Worm (Caenorhabditis elegans) whole organism, L2 larva: ENCODE data around the gene Y75B8A.31.

Experiments used
- C34F6.9 ChIP-seq: fragments of 150-350 bp; optimal IDR thresholded peaks from 2 replicates; lab custom pipeline; 2014; ENCODE audit warnings: missing biosample characterization, missing genetic modification characterization
- F13H6.1 ChIP-seq: sonication (generic microtip); optimal IDR thresholded peaks from 2 replicates; lab custom pipeline; 2016; ENCODE audit warnings: missing genetic modification characterization, missing compliant biosample characterization
- R02D3.7 ChIP-seq: fragments of 150-350 bp; optimal IDR thresholded peaks from 2 replicates; lab custom pipeline; 2014; ENCODE audit warnings: missing biosample characterization, missing genetic modification characterization
- Y55F3AM.14 ChIP-seq: fragments of 200-800 bp; sonication (Bioruptor generic); optimal IDR thresholded peaks from 2 replicates; lab custom pipeline; 2018; ENCODE audit warnings: mild to moderate bottlenecking, missing genetic modification characterization, missing compliant biosample characterization
- ZK546.5 ChIP-seq: sonication (generic microtip); optimal IDR thresholded peaks from 2 replicates; lab custom pipeline; 2017; ENCODE audit warnings: missing biosample characterization, missing genetic modification characterization
- aly-2 ChIP-seq: fragments of 150-350 bp; optimal IDR thresholded peaks from 2 replicates; lab custom pipeline; 2014; ENCODE audit warnings: missing biosample characterization, missing genetic modification characterization
- ama-1 ChIP-seq: fragments of 150-350 bp; optimal IDR thresholded peaks from 2 replicates; lab custom pipeline; 2018; ENCODE audit warnings: inconsistent platforms
- blmp-1 ChIP-seq: sonication (generic microtip); optimal IDR thresholded peaks from 2 replicates; lab custom pipeline; 2017; ENCODE audit warnings: missing genetic modification characterization, mild to moderate bottlenecking, missing compliant biosample characterization, antibody characterized with exemption, moderate library complexity; ENCODE audit not compliant: insufficient read depth
- ceh-16 ChIP-seq: fragments of 150-350 bp; optimal IDR thresholded peaks from 2 replicates; lab custom pipeline; 2014; ENCODE audit warnings: missing biosample characterization, missing genetic modification characterization
- dmd-4 ChIP-seq: sonication (generic microtip); optimal IDR thresholded peaks from 2 replicates; lab custom pipeline; 2017; ENCODE audit warnings: missing biosample characterization, missing genetic modification characterization
- egl-27 ChIP-seq: sonication (generic microtip); optimal IDR thresholded peaks from 3 replicates; lab custom pipeline; 2017; ENCODE audit warnings: missing biosample characterization, missing genetic modification reagents, missing genetic modification characterization
- elt-3 ChIP-seq: sonication (generic microtip); optimal IDR thresholded peaks from 2 replicates; lab custom pipeline; 2017; ENCODE audit warnings: missing biosample characterization, missing genetic modification characterization
- lin-13 ChIP-seq: fragments of 150-350 bp; optimal IDR thresholded peaks from 2 replicates; lab custom pipeline; 2014; ENCODE audit warnings: missing biosample characterization, missing genetic modification reagents, missing genetic modification characterization
- lin-39 ChIP-seq: fragments of 150-350 bp; optimal IDR thresholded peaks from 2 replicates; lab custom pipeline; 2014; ENCODE audit warnings: missing biosample characterization, missing genetic modification reagents, missing genetic modification characterization
- lsy-2 ChIP-seq, 2 experiments: fragments of 150-350 bp in 1 of 2; sonication (generic microtip) in 1 of 2; optimal IDR thresholded peaks; 2 replicates each; lab custom pipeline; 2014 to 2017; ENCODE audit warnings: missing biosample characterization in 2 of 2, missing genetic modification characterization in 2 of 2
- mbf-1 ChIP-seq: sonication (generic microtip); optimal IDR thresholded peaks from 2 replicates; lab custom pipeline; 2017; ENCODE audit warnings: missing biosample characterization, missing genetic modification characterization
- mdl-1 ChIP-seq, 2 experiments: fragments of 150-350 bp in 1 of 2; sonication (generic microtip) in 1 of 2; optimal IDR thresholded peaks; 2 replicates each; lab custom pipeline; 2017; ENCODE audit warnings: missing biosample characterization in 2 of 2, missing genetic modification characterization in 2 of 2
- nhr-10 ChIP-seq: sonication (generic microtip); optimal IDR thresholded peaks from 2 replicates; lab custom pipeline; 2017; ENCODE audit warnings: missing biosample characterization, missing genetic modification characterization
- nhr-11 ChIP-seq: fragments of 150-350 bp; optimal IDR thresholded peaks from 2 replicates; lab custom pipeline; 2014; ENCODE audit warnings: missing biosample characterization, missing genetic modification characterization
- nhr-23 ChIP-seq: fragments of 150-350 bp; optimal IDR thresholded peaks from 2 replicates; lab custom pipeline; 2014; ENCODE audit warnings: missing biosample characterization, missing genetic modification reagents, missing genetic modification characterization
- nhr-237 ChIP-seq: fragments of 150-350 bp; optimal IDR thresholded peaks from 2 replicates; lab custom pipeline; 2014; ENCODE audit warnings: missing biosample characterization, missing genetic modification characterization
- nhr-25 ChIP-seq: fragments of 150-350 bp; sonication (generic microtip); optimal IDR thresholded peaks from 3 replicates; lab custom pipeline; 2014; ENCODE audit warnings: missing biosample characterization, missing genetic modification characterization
- peb-1 ChIP-seq: fragments of 150-350 bp; optimal IDR thresholded peaks from 2 replicates; lab custom pipeline; 2014; ENCODE audit warnings: missing biosample characterization, missing genetic modification characterization
- sem-4 ChIP-seq: fragments of 150-350 bp; optimal IDR thresholded peaks from 2 replicates; lab custom pipeline; 2014; ENCODE audit warnings: missing biosample characterization, missing genetic modification reagents, missing genetic modification characterization
- skn-1 ChIP-seq: sonication (generic microtip); optimal IDR thresholded peaks from 2 replicates; lab custom pipeline; 2017; ENCODE audit warnings: missing biosample characterization, missing genetic modification characterization
- sma-3 ChIP-seq: sonication (generic microtip); optimal IDR thresholded peaks from 2 replicates; lab custom pipeline; 2016; ENCODE audit warnings: missing genetic modification reagents, missing genetic modification characterization, missing compliant biosample characterization
- sma-9 ChIP-seq, 2 experiments: fragments of 150-350 bp in 1 of 2; sonication (generic microtip) in 1 of 2; optimal IDR thresholded peaks; 2 replicates each; lab custom pipeline; 2014 to 2016; ENCODE audit warnings: missing genetic modification characterization in 2 of 2, mild to moderate bottlenecking in 1 of 2, missing biosample characterization in 1 of 2, missing compliant biosample characterization in 1 of 2, missing genetic modification reagents in 1 of 2, moderate library complexity in 1 of 2
- snpc-4 ChIP-seq: fragments of 150-350 bp; optimal IDR thresholded peaks from 2 replicates; lab custom pipeline; 2014; ENCODE audit warnings: missing biosample characterization, missing genetic modification characterization
- unc-39 ChIP-seq: fragments of 150-350 bp; optimal IDR thresholded peaks from 2 replicates; lab custom pipeline; 2014; ENCODE audit warnings: missing biosample characterization, missing genetic modification characterization
- unc-62 ChIP-seq: fragments of 150-350 bp; optimal IDR thresholded peaks from 2 replicates; lab custom pipeline; 2014; ENCODE audit warnings: missing biosample characterization, missing genetic modification reagents, missing genetic modification characterization
- ztf-1 ChIP-seq: fragments of 200-800 bp; sonication (Bioruptor generic); conservative IDR thresholded peaks from 2 replicates; pipeline ENCODE4 v1.3.6; 2022; ENCODE audit warnings: missing genetic modification characterization, missing compliant biosample characterization
- ztf-11 ChIP-seq: sonication (generic microtip); optimal IDR thresholded peaks from 2 replicates; lab custom pipeline; 2017; ENCODE audit warnings: missing biosample characterization, missing genetic modification characterization

Y75B8A.31 gene

DNA sequence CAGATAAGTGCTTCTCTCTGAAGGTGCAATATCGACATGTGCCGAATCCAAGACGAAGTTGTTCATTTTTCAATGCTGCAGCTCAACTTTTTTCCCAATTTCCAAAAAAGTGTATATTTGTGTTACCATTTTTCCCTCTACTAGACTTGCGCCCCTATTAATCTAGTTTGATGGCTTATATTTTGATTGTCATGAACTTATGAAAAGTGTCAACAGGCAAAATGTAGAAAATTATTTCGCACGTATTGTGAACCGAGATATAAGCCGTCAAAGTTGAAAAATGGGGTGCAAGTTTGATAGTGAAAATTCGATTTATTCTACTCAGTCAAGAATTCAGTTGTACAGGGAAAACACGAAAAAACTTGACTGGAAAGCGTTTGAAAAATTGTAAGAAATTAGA, 7.0 kb downstream of the Y75B8A.31 start, which contains the start of gene Y75B8A.32:
TSS of gene Y75B8A.32 (minus strand) at position 101 of the 400 bp plus-strand sequence.
- no peak for TF ChIP-seq mbf-1 (tag; lab: Kevin White, UChicago)
- no peak for TF ChIP-seq lin-39 (tag; lab: Kevin White, UChicago)
- no peak for TF ChIP-seq R02D3.7 (tag; lab: Kevin White, UChicago)
- no peak for TF ChIP-seq peb-1
- TF ChIP-seq ztf-11 (tag; lab: Kevin White, UChicago): no peak
- no peak for TF ChIP-seq lsy-2 (tag; optimal IDR thresholded peaks at IDR 0.05; lab: Kevin White, UChicago)
- no peak for TF ChIP-seq nhr-10 (tag; lab: Kevin White, UChicago)
- no peak for TF ChIP-seq ama-1 (lab: Kevin White, UChicago)
- TF ChIP-seq sma-3 (GFP tag; lab: Kevin White, UChicago): no peak
- no peak for TF ChIP-seq egl-27 (tag; lab: Kevin White, UChicago)

DNA sequence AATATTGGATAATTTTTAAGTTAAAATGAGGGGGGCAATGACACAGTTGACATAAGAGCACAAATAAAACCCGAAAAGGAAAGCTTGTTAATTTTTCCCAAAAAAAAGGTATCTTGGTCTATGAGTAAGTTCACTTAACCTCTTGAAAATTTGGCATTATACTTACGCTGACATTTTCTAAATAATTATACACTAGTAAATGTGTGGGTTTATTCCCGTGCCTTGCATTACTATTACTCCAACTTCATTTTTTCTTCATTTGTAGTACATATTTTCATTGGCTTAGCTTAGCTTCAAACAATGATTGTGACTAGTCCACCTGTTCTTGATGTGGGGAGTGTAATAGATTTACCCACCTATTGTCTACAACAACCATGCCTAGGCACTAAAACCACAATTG, 7.8 kb downstream of the Y75B8A.31 start, which contains the start of gene Y75B8A.34:
TSS of gene Y75B8A.34 (plus strand) at position 301 of the 400 bp plus-strand sequence.
- TF ChIP-seq snpc-4: no peak
- no peak for TF ChIP-seq ZK546.5
- TF ChIP-seq sma-9 (GFP tag; optimal IDR thresholded peaks at IDR 0.05; lab: Kevin White, UChicago): no peak
- no peak for TF ChIP-seq sma-9 (tag; optimal IDR thresholded peaks at IDR 0.05; lab: Kevin White, UChicago)
- TF ChIP-seq skn-1: no peak

DNA sequence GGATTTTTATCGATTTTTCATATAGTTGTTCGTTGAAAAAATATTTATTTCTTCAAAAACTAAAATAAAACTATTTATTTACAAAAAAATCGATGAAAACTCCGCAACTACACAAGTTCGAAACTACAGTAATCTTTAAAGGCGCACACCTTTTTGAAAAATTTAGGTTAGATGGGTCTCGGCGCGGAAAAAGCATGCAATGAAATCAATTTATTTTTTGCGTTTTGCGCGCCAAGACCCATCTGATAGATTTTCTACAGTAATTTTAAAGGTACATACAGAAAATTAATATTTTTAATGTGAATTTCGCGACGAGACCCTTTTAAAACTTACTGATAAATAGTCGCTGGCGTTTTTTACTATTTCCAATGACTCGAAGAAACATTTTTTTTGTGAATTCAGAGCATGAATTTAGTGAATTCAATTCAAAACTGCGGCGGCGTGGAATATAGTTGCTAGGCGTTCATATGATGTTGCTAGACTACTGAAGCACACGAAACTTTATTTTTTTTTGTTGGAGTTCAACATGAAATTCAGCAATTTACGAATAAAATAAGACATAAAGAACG, 15.6 kb downstream of the Y75B8A.31 start, which contains the start of gene Y75B8A.33:
TSS of gene Y75B8A.33 (minus strand) at position 385 of the 569 bp plus-strand sequence.
- TF ChIP-seq egl-27 (tag; lab: Kevin White, UChicago): no peak
- no peak for TF ChIP-seq nhr-23 (tag; lab: Kevin White, UChicago)
- no peak for TF ChIP-seq nhr-10 (tag; lab: Kevin White, UChicago)
- no peak for TF ChIP-seq Y55F3AM.14 (GFP tag; lab: Kevin White, UChicago)
- TF ChIP-seq nhr-11 (tag; lab: Kevin White, UChicago): no peak
- no peak for TF ChIP-seq peb-1
- TF ChIP-seq snpc-4: no peak
- peak in 1 of 2 experiments; percentile 24 for TF ChIP-seq lsy-2 (tag; optimal IDR thresholded peaks at IDR 0.05; lab: Kevin White, UChicago)
- no peak for TF ChIP-seq unc-39 (tag; lab: Kevin White, UChicago)
- no peak for TF ChIP-seq sma-9 (GFP tag; optimal IDR thresholded peaks at IDR 0.05; lab: Kevin White, UChicago)
- TF ChIP-seq sma-9 (tag; optimal IDR thresholded peaks at IDR 0.05; lab: Kevin White, UChicago): no peak
- no peak for TF ChIP-seq ceh-16
- TF ChIP-seq dmd-4 (tag; lab: Kevin White, UChicago): no peak
- no peak for TF ChIP-seq nhr-25 (tag; lab: Kevin White, UChicago)
- no peak for TF ChIP-seq aly-2 (tag; lab: Kevin White, UChicago)
- no peak for TF ChIP-seq mdl-1 (tag; optimal IDR thresholded peaks at IDR 0.05; lab: Kevin White, UChicago)
- no peak for TF ChIP-seq blmp-1 (tag; lab: Kevin White, UChicago)
- peak; percentile 69 for TF ChIP-seq ama-1 (lab: Kevin White, UChicago)
- no peak for TF ChIP-seq elt-3 (tag; lab: Kevin White, UChicago)
- no peak for TF ChIP-seq F13H6.1 (tag; lab: Kevin White, UChicago)
- no peak for TF ChIP-seq nhr-237 (tag; lab: Kevin White, UChicago)
- peak; percentile 40 for TF ChIP-seq lin-13
- TF ChIP-seq ztf-1 (GFP tag; lab: Robert Waterston, UW): no peak
- no peak for TF ChIP-seq mbf-1 (tag; lab: Kevin White, UChicago)
- TF ChIP-seq unc-62 (GFP tag; lab: Kevin White, UChicago): no peak
- TF ChIP-seq sem-4 (tag; lab: Kevin White, UChicago): peak; percentile 23
- no peak for TF ChIP-seq sma-3 (GFP tag; lab: Kevin White, UChicago)
- no peak for TF ChIP-seq C34F6.9
- TF ChIP-seq, all 48 proteins: peak for 4

- TF ChIP-seq sma-3 (GFP tag; lab: Kevin White, UChicago): no peak
- no peak for TF ChIP-seq nhr-23 (tag; lab: Kevin White, UChicago)
Observed at ce11 chrIII:12367891-12368290, 16.4 kb downstream of the Y75B8A.31 start.
